Fruit fly (Drosophila melanogaster) whole organism, pupa: ENCODE data around the gene CG12115.

Experiments used
- CG10348 ChIP-seq: fragments of 200-800 bp; sonication (Bioruptor generic); IDR thresholded peaks from 2 replicates; pipeline ENCODE4 v1.3.6; 2022; ENCODE audit warnings: missing biosample characterization, missing genetic modification characterization
- CG12605 ChIP-seq: fragments of 200-800 bp; sonication (Bioruptor generic); IDR thresholded peaks from 2 replicates; pipeline ENCODE4 v1.3.6; 2022; ENCODE audit warnings: missing biosample characterization, missing genetic modification characterization
- CG13204 ChIP-seq: fragments of 200-800 bp; sonication (Bioruptor generic); optimal IDR thresholded peaks from 2 replicates; lab custom pipeline; 2018; ENCODE audit warnings: missing biosample characterization, mild to moderate bottlenecking, missing genetic modification characterization, moderate library complexity
- CG14655 ChIP-seq: fragments of 200-800 bp; sonication (Bioruptor generic); optimal IDR thresholded peaks from 3 replicates; lab custom pipeline; 2017; ENCODE audit warnings: mild to moderate bottlenecking, missing biosample characterization, missing genetic modification reagents, missing genetic modification characterization
- CG15710 ChIP-seq: fragments of 200-800 bp; sonication (Bioruptor generic); optimal IDR thresholded peaks from 2 replicates; lab custom pipeline; 2018; ENCODE audit warnings: missing biosample characterization, mild to moderate bottlenecking, missing genetic modification characterization, moderate library complexity
- CG17806 ChIP-seq: fragments of 200-800 bp; sonication (Bioruptor generic); optimal IDR thresholded peaks from 2 replicates; lab custom pipeline; 2018; ENCODE audit warnings: missing biosample characterization, mild to moderate bottlenecking, missing genetic modification characterization, moderate library complexity
- CG32121 ChIP-seq: fragments of 200-800 bp; sonication (Bioruptor generic); IDR thresholded peaks from 2 replicates; pipeline ENCODE4 v1.3.6; 2022; ENCODE audit warnings: missing biosample characterization, missing genetic modification characterization
- CG34367 ChIP-seq: fragments of 200-800 bp; sonication (Bioruptor generic); optimal IDR thresholded peaks from 2 replicates; lab custom pipeline; 2018; ENCODE audit warnings: missing biosample characterization, mild to moderate bottlenecking, missing genetic modification characterization
- CG4496 ChIP-seq: fragments of 200-800 bp; sonication (Bioruptor generic); IDR thresholded peaks from 3 replicates; pipeline ENCODE4 v1.3.6; 2022; ENCODE audit warnings: missing biosample characterization, missing genetic modification characterization
- CG8159 ChIP-seq: fragments of 200-800 bp; sonication (Bioruptor generic); optimal IDR thresholded peaks from 3 replicates; lab custom pipeline; 2018; ENCODE audit warnings: missing biosample characterization, mild to moderate bottlenecking, missing genetic modification characterization, moderate library complexity
- CG8301 ChIP-seq: fragments of 200-800 bp; sonication (Bioruptor generic); optimal IDR thresholded peaks from 2 replicates; lab custom pipeline; 2018; ENCODE audit warnings: missing biosample characterization, mild to moderate bottlenecking, missing genetic modification characterization
- CG9948 ChIP-seq: fragments of 200-800 bp; sonication (Bioruptor generic); optimal IDR thresholded peaks from 2 replicates; lab custom pipeline; 2018; ENCODE audit warnings: missing biosample characterization, mild to moderate bottlenecking, missing genetic modification characterization, moderate library complexity
- D1 ChIP-seq: fragments of 200-800 bp; sonication (Bioruptor generic); optimal IDR thresholded peaks from 2 replicates; lab custom pipeline; 2018; ENCODE audit warnings: missing biosample characterization, mild to moderate bottlenecking, missing genetic modification characterization, moderate library complexity
- EcR ChIP-seq: fragments of 200-800 bp; sonication (Bioruptor generic); optimal IDR thresholded peaks from 3 replicates; lab custom pipeline; 2019; ENCODE audit warnings: missing biosample characterization, missing genetic modification characterization, mild to moderate bottlenecking, moderate library complexity, missing genetic modification reagents
- Ets98B ChIP-seq: fragments of 200-800 bp; sonication (Bioruptor generic); IDR thresholded peaks from 2 replicates; pipeline ENCODE4 v1.3.6; 2022; ENCODE audit warnings: missing biosample characterization, missing genetic modification characterization
- Pif1A ChIP-seq: fragments of 200-800 bp; sonication (Bioruptor generic); optimal IDR thresholded peaks from 3 replicates; lab custom pipeline; 2016; ENCODE audit warnings: missing biosample characterization, missing genetic modification characterization
- Pif1B ChIP-seq: fragments of 200-800 bp; sonication (Bioruptor generic); optimal IDR thresholded peaks from 3 replicates; lab custom pipeline; 2016; ENCODE audit warnings: missing biosample characterization, missing genetic modification characterization
- Snoo ChIP-seq: fragments of 200-800 bp; sonication (Bioruptor generic); optimal IDR thresholded peaks from 3 replicates; lab custom pipeline; 2017; ENCODE audit warnings: missing biosample characterization, mild to moderate bottlenecking, missing genetic modification characterization, inconsistent platforms
- fd96Ca ChIP-seq: fragments of 200-800 bp; sonication (Bioruptor generic); IDR thresholded peaks from 3 replicates; pipeline ENCODE4 v1.3.6; 2022; ENCODE audit warnings: missing biosample characterization, missing genetic modification characterization
- gl ChIP-seq: fragments of 200-800 bp; sonication (Bioruptor generic); optimal IDR thresholded peaks from 2 replicates; lab custom pipeline; 2018; ENCODE audit warnings: missing biosample characterization, mild to moderate bottlenecking, missing genetic modification characterization
- rn ChIP-seq: fragments of 200-800 bp; sonication (Bioruptor generic); IDR thresholded peaks from 2 replicates; pipeline ENCODE4 v1.3.6; 2022; ENCODE audit warnings: missing biosample characterization, missing genetic modification characterization

Gene CG12115

DNA sequence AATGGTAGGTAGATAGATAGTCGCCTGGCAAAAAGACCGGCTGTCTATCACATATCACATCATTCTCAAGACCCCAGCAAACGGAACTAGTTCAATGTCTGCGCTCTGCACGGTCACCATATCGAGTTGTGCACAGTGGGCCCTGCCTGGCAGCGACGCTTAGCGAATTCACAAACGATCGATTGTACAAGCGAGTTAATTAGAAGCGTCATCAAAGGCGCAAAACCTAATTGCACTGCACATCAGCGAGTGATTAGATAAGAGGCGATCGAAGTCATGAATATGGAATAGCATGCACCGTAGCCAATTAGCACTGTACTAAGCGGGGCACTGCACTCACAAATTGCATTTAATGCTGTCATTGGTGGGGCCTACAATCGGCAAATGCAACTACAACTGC is 30.0 kb upstream of the CG12115 start:
- TF ChIP-seq CG10348 (GFP tag; lab: Robert Waterston, UW), result peak; percentile 66
- TF ChIP-seq fd96Ca, result peak; percentile 78; the same call in 2 of the 3 replicates
- no peak for TF ChIP-seq CG17806
- peak; percentile 34; the same call in 1 of the 2 replicates for TF ChIP-seq CG12605 (GFP tag; lab: Robert Waterston, UW)
- peak; percentile 44 for TF ChIP-seq CG8301 (tag; lab: Kevin White, UChicago)
- no peak for TF ChIP-seq CG8159 (tag; lab: Kevin White, UChicago)
- TF ChIP-seq gl (tag; lab: Kevin White, UChicago), result no peak
- peak; percentile 83 for TF ChIP-seq CG4496 (GFP tag; lab: Robert Waterston, UW)
- peak; percentile 75 for TF ChIP-seq CG32121 (GFP tag; lab: Robert Waterston, UW)
- peak; percentile 16 for TF ChIP-seq CG9948 (tag; lab: Kevin White, UChicago)
- TF ChIP-seq CG14655, result peak; percentile 60
- TF ChIP-seq Ets98B (GFP tag; lab: Robert Waterston, UW), result peak; percentile 79
- no peak for TF ChIP-seq CG15710 (tag; lab: Kevin White, UChicago)
- TF ChIP-seq Pif1A (GFP tag; lab: Kevin White, UChicago), result no peak
- TF ChIP-seq rn (GFP tag; lab: Robert Waterston, UW), result no peak

- TF ChIP-seq CG4496 (GFP tag; lab: Robert Waterston, UW) (no peak), Ets98B (GFP tag; lab: Robert Waterston, UW) (no peak), CG17806 (no peak), EcR (GFP tag; lab: Kevin White, UChicago) (no peak), Snoo (no peak), CG13204 (GFP tag; lab: Kevin White, UChicago) (no peak), Pif1A (GFP tag; lab: Kevin White, UChicago) (no peak), CG32121 (GFP tag; lab: Robert Waterston, UW) (no peak), CG34367 (tag; lab: Kevin White, UChicago) (no peak), fd96Ca (no peak), Pif1B (no peak)
Observed at dm6 chrX:9216572-9216971, 26.2 kb upstream of the CG12115 start, which contains the start of gene CG15369. Gene CG15369 (plus strand): TSS chrX:9216872.

DNA sequence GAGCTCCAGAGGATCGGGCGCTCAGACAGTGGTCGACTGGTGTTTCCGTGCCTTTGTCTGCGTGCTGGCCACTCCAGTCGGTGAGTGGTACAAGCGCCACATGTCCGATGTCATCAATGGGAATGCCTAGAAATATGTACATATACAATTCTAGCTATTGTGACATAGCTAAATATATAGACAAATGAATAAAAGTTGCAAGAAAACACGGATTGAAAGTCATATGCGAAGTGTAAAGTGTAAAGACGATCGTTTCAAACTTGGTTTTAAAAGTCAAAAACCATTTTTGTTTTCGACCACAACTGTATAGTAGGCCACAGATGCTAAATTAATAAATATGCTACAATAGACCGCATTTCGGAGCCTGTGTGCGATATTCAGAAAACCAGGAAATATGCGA is 25.1 kb upstream of the CG12115 start, which contains the start of gene CG15368:
CG15368 (plus strand) TSS at position 301 of the 400 bp plus-strand sequence.
- no peak for TF ChIP-seq Pif1B

DNA sequence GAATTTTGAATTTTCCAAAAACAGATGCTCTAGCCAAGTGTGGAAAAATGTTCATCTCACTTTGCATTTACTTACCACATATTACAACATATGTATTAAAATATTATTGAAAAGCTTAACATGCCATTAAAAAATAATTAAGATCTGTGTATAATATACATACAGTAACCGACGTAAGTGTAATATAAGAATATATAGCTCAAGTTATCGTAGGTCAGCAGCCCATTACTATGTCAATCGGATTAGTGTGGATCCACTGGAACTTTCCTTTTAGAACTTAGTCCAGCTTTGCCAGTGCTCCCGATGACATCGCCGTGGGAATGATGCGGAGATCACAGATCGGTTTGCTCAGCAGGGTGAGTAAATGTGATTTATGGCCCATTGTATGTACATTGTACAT is 24.2 kb upstream of the CG12115 start, which contains the start of gene Obp8a:
Obp8a (plus strand) TSS at position 301 of the 400 bp plus-strand sequence.
- TF ChIP-seq CG15710 (tag; lab: Kevin White, UChicago), result no peak
- TF ChIP-seq CG8159 (tag; lab: Kevin White, UChicago), result no peak
- no peak for TF ChIP-seq gl (tag; lab: Kevin White, UChicago)
- TF ChIP-seq CG34367 (tag; lab: Kevin White, UChicago), result no peak
- TF ChIP-seq CG9948 (tag; lab: Kevin White, UChicago), result no peak
- no peak for TF ChIP-seq CG13204 (GFP tag; lab: Kevin White, UChicago)
- no peak for TF ChIP-seq Pif1B
- TF ChIP-seq fd96Ca, result no peak
- no peak for TF ChIP-seq CG8301 (tag; lab: Kevin White, UChicago)
- TF ChIP-seq CG14655, result no peak
- TF ChIP-seq D1 (tag; lab: Kevin White, UChicago), result no peak
- no peak for TF ChIP-seq rn (GFP tag; lab: Robert Waterston, UW)
- no peak for TF ChIP-seq CG4496 (GFP tag; lab: Robert Waterston, UW)
- no peak for TF ChIP-seq Snoo
- TF ChIP-seq EcR (GFP tag; lab: Kevin White, UChicago), result no peak

DNA sequence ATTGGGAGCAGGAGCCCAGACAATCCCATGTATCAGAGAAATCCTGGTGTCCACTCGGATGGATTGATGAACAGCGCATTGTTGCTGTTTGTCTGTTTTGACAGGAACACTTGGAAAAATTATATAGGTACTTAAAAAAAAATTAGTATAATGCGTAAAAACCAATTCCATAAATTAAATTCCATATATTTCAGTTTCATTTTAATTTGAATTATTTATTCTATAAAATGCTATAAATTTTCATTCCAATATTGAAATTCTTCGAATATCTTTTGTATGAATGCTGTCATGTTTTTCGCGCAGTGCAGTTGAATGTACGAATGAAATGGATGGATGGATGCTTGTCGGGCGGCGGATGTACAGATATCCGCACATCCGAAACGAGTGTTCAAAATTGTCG is 20.4 kb upstream of the CG12115 start, which contains the start of gene SmydA-9:
SmydA-9 (minus strand) TSS at position 101 of the 400 bp plus-strand sequence.
- TF ChIP-seq CG34367 (tag; lab: Kevin White, UChicago) (no peak), fd96Ca (no peak), CG4496 (GFP tag; lab: Robert Waterston, UW) (0 out of 3 replicates have a peak, but pooled peaks have one; percentile 12)

- TF ChIP-seq CG10348 (GFP tag; lab: Robert Waterston, UW) (peak; percentile 62), D1 (tag; lab: Kevin White, UChicago) (no peak), Pif1A (GFP tag; lab: Kevin White, UChicago) (no peak), CG8159 (tag; lab: Kevin White, UChicago) (peak; percentile 52), gl (tag; lab: Kevin White, UChicago) (no peak), CG32121 (GFP tag; lab: Robert Waterston, UW) (peak; percentile 82), CG15710 (tag; lab: Kevin White, UChicago) (peak; percentile 58), fd96Ca (peak; percentile 91), Pif1B (peak; percentile 4), CG17806 (peak; percentile 49), CG4496 (GFP tag; lab: Robert Waterston, UW) (peak; percentile 87), CG34367 (tag; lab: Kevin White, UChicago) (peak; percentile 33), CG8301 (tag; lab: Kevin White, UChicago) (peak; percentile 6), CG12605 (GFP tag; lab: Robert Waterston, UW) (peak; percentile 77), rn (GFP tag; lab: Robert Waterston, UW) (peak; percentile 55; the same call in 1 of the 2 replicates), CG14655 (peak; percentile 67), CG13204 (GFP tag; lab: Kevin White, UChicago) (no peak), CG9948 (tag; lab: Kevin White, UChicago) (peak; percentile 51), Ets98B (GFP tag; lab: Robert Waterston, UW) (peak; percentile 91)
Observed at dm6 chrX:9201866-9202681, 11.7 kb upstream of the CG12115 start.
